Fruit fly (Drosophila melanogaster): ENCODE data around the gene CG42507.

Gene CG42507

dm6 chr3L:14755046-14755643 lies 2.6 kb downstream of the CG42507 start (continued):
- TF ChIP-seq NC2β (GFP tag; optimal IDR thresholded peaks at IDR 0.05), result no peak
- TF ChIP-seq NC2α (GFP tag; optimal IDR thresholded peaks at IDR 0.05), result no peak
- TF ChIP-seq CG3163 (GFP tag; optimal IDR thresholded peaks at IDR 0.05), result peak; percentile 97
- no peak for TF ChIP-seq CoRest (tag; optimal IDR thresholded peaks at IDR 0.05)
- TF ChIP-seq gt (GFP tag; IDR thresholded peaks at IDR 0.05), result no peak
- no peak for TF ChIP-seq gcm2 (GFP tag; optimal IDR thresholded peaks at IDR 0.05)
- no peak for TF ChIP-seq CG17361 (GFP tag; IDR thresholded peaks at IDR 0.05)
- TF ChIP-seq CG4617 (GFP tag; optimal IDR thresholded peaks at IDR 0.05; ENCODE audit: borderline replicate concordance), result no peak
- TF ChIP-seq CG32772 (GFP tag; IDR thresholded peaks at IDR 0.05), result peak; percentile 86
- TF ChIP-seq chn (GFP tag; optimal IDR thresholded peaks at IDR 0.05), result peak; percentile 35
- TF ChIP-seq CG6654 (GFP tag; optimal IDR thresholded peaks at IDR 0.05), result no peak
- TF ChIP-seq unc-4 (GFP tag; IDR thresholded peaks at IDR 0.05; ENCODE audit: partially characterized antibody), result 0 out of 2 replicates have a peak, but pooled peaks have one; percentile 49
- peak; percentile 35; the same call in 1 of the 2 replicates for TF ChIP-seq E2f1 (GFP tag; IDR thresholded peaks at IDR 0.05)
- TF ChIP-seq HLH4C (GFP tag; IDR thresholded peaks at IDR 0.05; ENCODE audit: partially characterized antibody), result peak; percentile 46; the same call in 1 of the 3 replicates
- no peak for TF ChIP-seq phol (tag; optimal IDR thresholded peaks at IDR 0.05)
- no peak for TF ChIP-seq lab (GFP tag; optimal IDR thresholded peaks at IDR 0.05)
- no peak for TF ChIP-seq CG10654 (GFP tag; optimal IDR thresholded peaks at IDR 0.05)
- TF ChIP-seq CG7271 (tag; optimal IDR thresholded peaks at IDR 0.05), result no peak
- TF ChIP-seq CG6689 (GFP tag; IDR thresholded peaks at IDR 0.05), result 0 out of 2 replicates have a peak, but pooled peaks have one; percentile 12
- peak; percentile 72 for TF ChIP-seq twi (tag; optimal IDR thresholded peaks at IDR 0.05)
- TF ChIP-seq Hand (GFP tag; optimal IDR thresholded peaks at IDR 0.05), result peak; percentile 14
- TF ChIP-seq Ets65A (GFP tag), result no peak
- TF ChIP-seq cg (GFP tag; optimal IDR thresholded peaks at IDR 0.05), result peak; percentile 76
- no peak for TF ChIP-seq Elba2 (GFP tag; optimal IDR thresholded peaks at IDR 0.05)
- peak; percentile 0 for TF ChIP-seq Nf-YB (GFP tag; optimal IDR thresholded peaks at IDR 0.05)
- TF ChIP-seq Nf-YA (GFP tag; IDR thresholded peaks at IDR 0.05), result no peak
- peak; percentile 11 for TF ChIP-seq HLHmδ (GFP tag; optimal IDR thresholded peaks at IDR 0.05)
- TF ChIP-seq gce (GFP tag; IDR thresholded peaks at IDR 0.05), result no peak
- TF ChIP-seq Awh (GFP tag; IDR thresholded peaks at IDR 0.05), result no peak
- TF ChIP-seq B-H2 (GFP tag; optimal IDR thresholded peaks at IDR 0.05), result no peak
- TF ChIP-seq CG3726 (GFP tag; IDR thresholded peaks at IDR 0.05), result no peak
- TF ChIP-seq ewg (GFP tag; optimal IDR thresholded peaks at IDR 0.05), result no peak
- no peak for TF ChIP-seq Ets97D (GFP tag; optimal IDR thresholded peaks at IDR 0.05)
- no peak for TF ChIP-seq Oaz (GFP tag; IDR thresholded peaks at IDR 0.05)
- peak; percentile 17 for TF ChIP-seq Kr (GFP tag; optimal IDR thresholded peaks at IDR 0.05)
- TF ChIP-seq sens-2 (GFP tag; IDR thresholded peaks at IDR 0.05), result no peak
- no peak for TF ChIP-seq bsh (GFP tag; optimal IDR thresholded peaks at IDR 0.05)
- peak; percentile 36 for TF ChIP-seq Max (GFP tag; optimal IDR thresholded peaks at IDR 0.05)
- no peak for TF ChIP-seq slou (GFP tag; optimal IDR thresholded peaks at IDR 0.05)
- TF ChIP-seq seq (GFP tag; IDR thresholded peaks at IDR 0.05), result peak; percentile 51; the same call in 1 of the 2 replicates
- peak in 1 of 2 experiments; percentile 83 for TF ChIP-seq Hr78 (GFP tag; optimal IDR thresholded peaks at IDR 0.05)
- no peak for TF ChIP-seq ERR (GFP tag; optimal IDR thresholded peaks at IDR 0.05)
- TF ChIP-seq CG6791 (GFP tag; IDR thresholded peaks at IDR 0.05; ENCODE audit: partially characterized antibody), result peak; percentile 44; the same call in 1 of the 3 replicates
- TF ChIP-seq lbe (GFP tag; optimal IDR thresholded peaks at IDR 0.05), result peak; percentile 85
- no peak for TF ChIP-seq CG1602 (GFP tag; optimal IDR thresholded peaks at IDR 0.05)
- no peak for TF ChIP-seq CG30431 (GFP tag; optimal IDR thresholded peaks at IDR 0.05)
- TF ChIP-seq CG6683 (GFP tag; optimal IDR thresholded peaks at IDR 0.05), result no peak
- no peak for TF ChIP-seq bigmax (GFP tag; optimal IDR thresholded peaks at IDR 0.05)
- TF ChIP-seq CG13287 (GFP tag; IDR thresholded peaks at IDR 0.05; ENCODE audit: partially characterized antibody), result peak; percentile 46
- no peak for TF ChIP-seq Sry-δ (GFP tag; optimal IDR thresholded peaks at IDR 0.05)
